Worm (Caenorhabditis elegans) whole organism, L1 larva: ENCODE data around the gene scl-19.

Experiments used
- unc-86 ChIP-seq: sonication (generic microtip); optimal IDR thresholded peaks from 2 replicates; lab custom pipeline; 2016; ENCODE audit warnings: missing genetic modification characterization, missing compliant biosample characterization
- ztf-11 ChIP-seq, 2 experiments: sonication (generic microtip); optimal IDR thresholded peaks; 2 replicates each; lab custom pipeline; 2016 to 2017; ENCODE audit warnings: missing genetic modification characterization in 2 of 2, missing biosample characterization in 1 of 2, missing compliant biosample characterization in 1 of 2

ce11 chrV:18750445-18750844 lies 18.7 kb downstream of the scl-19 start, which contains the start of the genes F11D11.21 and F11D11.12:
- TF ChIP-seq unc-86 (tag; lab: Kevin White, UChicago), result no peak
- TF ChIP-seq ztf-11 (tag; optimal IDR thresholded peaks at IDR 0.05; lab: Kevin White, UChicago), result no peak
